2 worm cellular contexts compared by ENCODE assay signal in genomic region chrX:489635-490105, ce11.
TF ChIP-seq lines count a peak whose summit lies in the region.

Gene egl-17, plus strand, starts transcription at chrX:489685.

TF ChIP-seq in whole organism, L4 larva, 104 proteins besides CTCF, POLR2A, EP300 and RAD21 (continued from another document):
- TF ChIP-seq mdt-29 (GFP tag; IDR thresholded peaks at IDR 0.05; lab: Robert Waterston, UW) (peak; percentile 61; the same call in 1 of the 2 replicates), R02D3.7 (tag; optimal IDR thresholded peaks at IDR 0.05; lab: Kevin White, UChicago) (no peak), hlh-11 (tag; optimal IDR thresholded peaks at IDR 0.05; lab: Kevin White, UChicago) (peak; percentile 67), madf-9 (GFP tag; conservative IDR thresholded peaks at IDR 0.05; lab: Robert Waterston, UW) (peak; percentile 84), mes-2 (tag; optimal IDR thresholded peaks at IDR 0.05; lab: Kevin White, UChicago; ENCODE audit: poor library complexity, severe bottlenecking) (peak; percentile 86), zip-11 (GFP tag; IDR thresholded peaks at IDR 0.05; lab: Robert Waterston, UW) (0 out of 2 replicates have a peak, but pooled peaks have one; percentile 63), pqm-1 (tag; optimal IDR thresholded peaks at IDR 0.05; lab: Kevin White, UChicago) (no peak), cey-2 (tag; optimal IDR thresholded peaks at IDR 0.05; lab: Kevin White, UChicago; ENCODE audit: borderline replicate concordance, insufficient read depth) (no peak), ama-1 (optimal IDR thresholded peaks at IDR 0.05; lab: Kevin White, UChicago) (no peak), mep-1 (tag; optimal IDR thresholded peaks at IDR 0.05; lab: Kevin White, UChicago) (peak; percentile 85), duxl-1 (tag; optimal IDR thresholded peaks at IDR 0.05; lab: Kevin White, UChicago; ENCODE audit: poor library complexity) (peak; percentile 93), unc-62 (GFP tag; optimal IDR thresholded peaks at IDR 0.05 in 1 of 2; lab: Kevin White, UChicago) (peak in 1 of 2 experiments; percentile 65), unc-62 (tag; optimal IDR thresholded peaks at IDR 0.05; lab: Kevin White, UChicago) (no peak), egl-27 (tag; optimal IDR thresholded peaks at IDR 0.05; lab: Kevin White, UChicago) (no peak), spr-1 (tag; optimal IDR thresholded peaks at IDR 0.05; lab: Kevin White, UChicago) (peak; percentile 85), lin-13 (GFP tag; optimal IDR thresholded peaks at IDR 0.05; lab: Kevin White, UChicago) (peak; percentile 54), F49E8.2 (tag; optimal IDR thresholded peaks at IDR 0.05; lab: Kevin White, UChicago; ENCODE audit: borderline replicate concordance) (peak; percentile 77), lir-3 (tag; optimal IDR thresholded peaks at IDR 0.05; lab: Kevin White, UChicago) (peak; percentile 72), nhr-6 (tag; optimal IDR thresholded peaks at IDR 0.05; lab: Kevin White, UChicago) (peak; percentile 20), gei-8 (GFP tag; optimal IDR thresholded peaks at IDR 0.05; lab: Kevin White, UChicago) (peak; percentile 94), ztf-7 (tag; optimal IDR thresholded peaks at IDR 0.05; lab: Kevin White, UChicago) (peak; percentile 69), ceh-32 (tag; optimal IDR thresholded peaks at IDR 0.05; lab: Kevin White, UChicago; ENCODE audit: poor library complexity) (peak; percentile 33), fos-1 (tag; optimal IDR thresholded peaks at IDR 0.05; lab: Kevin White, UChicago) (no peak), ceh-82 (tag; optimal IDR thresholded peaks at IDR 0.05; lab: Kevin White, UChicago) (no peak), mdl-1 (tag; optimal IDR thresholded peaks at IDR 0.05; lab: Kevin White, UChicago) (peak in 1 of 2 experiments; percentile 80), arid-1 (GFP tag; conservative IDR thresholded peaks at IDR 0.05; lab: Robert Waterston, UW) (peak; percentile 86; the same call in 1 of the 2 replicates), nhr-10 (tag; optimal IDR thresholded peaks at IDR 0.05; lab: Kevin White, UChicago) (no peak), tag-97 (GFP tag; IDR thresholded peaks at IDR 0.05; lab: Robert Waterston, UW) (no peak), Y75B8A.6 (GFP tag; IDR thresholded peaks at IDR 0.05; lab: Robert Waterston, UW) (peak; percentile 84), nhr-237 (tag; optimal IDR thresholded peaks at IDR 0.05; lab: Kevin White, UChicago) (no peak), zfp-2 (tag; optimal IDR thresholded peaks at IDR 0.05; lab: Kevin White, UChicago) (peak; percentile 54), ZK337.2 (GFP tag; IDR thresholded peaks at IDR 0.05; lab: Robert Waterston, UW) (peak; percentile 86), madf-5 (GFP tag; IDR thresholded peaks at IDR 0.05; lab: Robert Waterston, UW) (peak; percentile 90 to 95), dmd-8 (GFP tag; IDR thresholded peaks at IDR 0.05; lab: Robert Waterston, UW) (peak; percentile 91), dmd-6 (GFP tag; IDR thresholded peaks at IDR 0.05; lab: Robert Waterston, UW) (peak; percentile 66), nhr-11 (tag; optimal IDR thresholded peaks at IDR 0.05; lab: Kevin White, UChicago) (peak; percentile 11), hlh-30 (tag; optimal IDR thresholded peaks at IDR 0.05; lab: Kevin White, UChicago; ENCODE audit: insufficient read depth) (peak; percentile 91), nhr-25 (tag; optimal IDR thresholded peaks at IDR 0.05; lab: Kevin White, UChicago; ENCODE audit: borderline replicate concordance, insufficient read depth) (peak; percentile 20), ZK546.5 (tag; optimal IDR thresholded peaks at IDR 0.05; lab: Kevin White, UChicago) (no peak), nhr-102 (tag; optimal IDR thresholded peaks at IDR 0.05; lab: Kevin White, UChicago) (no peak), rbr-2 (tag; optimal IDR thresholded peaks at IDR 0.05; lab: Kevin White, UChicago) (peak; percentile 81), Y5F2A.4 (GFP tag; optimal IDR thresholded peaks at IDR 0.05; lab: Kevin White, UChicago) (peak; percentile 83), fkh-10 (GFP tag; optimal IDR thresholded peaks at IDR 0.05; lab: Kevin White, UChicago) (peak; percentile 19), set-16 (GFP tag; IDR thresholded peaks at IDR 0.05; lab: Robert Waterston, UW) (no peak), F26F4.8 (GFP tag; conservative IDR thresholded peaks at IDR 0.05; lab: Robert Waterston, UW) (peak; percentile 98), Y48G9A.11 (GFP tag; IDR thresholded peaks at IDR 0.05; lab: Robert Waterston, UW) (peak; percentile 89), D1046.2 (GFP tag; IDR thresholded peaks at IDR 0.05; lab: Robert Waterston, UW) (peak; percentile 80)

TF ChIP-seq in whole organism, late embryonic, 69 proteins besides CTCF, POLR2A, EP300 and RAD21 (continued from another document):
- peak; percentile 87 for TF ChIP-seq ahr-1 (tag; optimal IDR thresholded peaks at IDR 0.05; lab: Kevin White, UChicago)
- peak; percentile 5 for TF ChIP-seq tbx-7 (tag; optimal IDR thresholded peaks at IDR 0.05; lab: Kevin White, UChicago)
- peak; percentile 88 for TF ChIP-seq tbx-2 (tag; optimal IDR thresholded peaks at IDR 0.05; lab: Kevin White, UChicago)
- TF ChIP-seq nfya-1 (tag; optimal IDR thresholded peaks at IDR 0.05; lab: Kevin White, UChicago): peak; percentile 72
- TF ChIP-seq pat-9 (tag; optimal IDR thresholded peaks at IDR 0.05; lab: Kevin White, UChicago): peak; percentile 92
